Worm (Caenorhabditis elegans): ENCODE measurements around the gene F54C8.7.
A peak's percentile ranks its signal among the peaks of the same experiment; 100 is the strongest.

The F54C8.7 gene

DNA sequence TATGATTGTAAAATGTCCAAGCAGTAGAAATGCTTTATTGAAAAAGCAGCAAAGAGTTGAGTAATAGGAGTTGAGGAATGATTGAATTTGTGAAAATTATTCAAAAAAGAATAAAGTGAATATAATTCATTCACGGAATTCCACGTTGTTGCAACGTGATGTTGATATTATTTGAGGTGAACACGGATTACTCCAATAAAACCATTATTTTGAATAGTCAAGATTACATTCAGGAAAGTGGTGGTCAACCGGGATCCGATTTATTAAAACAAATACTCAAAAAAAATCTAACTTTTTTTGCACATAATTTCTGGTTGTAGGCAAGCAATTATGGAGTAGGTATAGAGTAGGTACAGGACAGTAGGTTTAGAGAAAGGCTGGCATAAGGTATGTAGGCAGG, 31.5 kb upstream of the F54C8.7 start, which contains the start of gene bre-3:
TSS of gene bre-3 (minus strand) at position 101 of the 400 bp plus-strand sequence.
- TF ChIP-seq pros-1 (tag; optimal IDR thresholded peaks at IDR 0.05) (no peak), mec-3 (tag; optimal IDR thresholded peaks at IDR 0.05; ENCODE audit: borderline replicate concordance) (no peak), ceh-14 (tag; optimal IDR thresholded peaks at IDR 0.05) (no peak), ceh-30 (tag; optimal IDR thresholded peaks at IDR 0.05) (no peak), K09A11.1 (tag; optimal IDR thresholded peaks at IDR 0.05; ENCODE audit: insufficient read depth) (no peak), ztf-16 (tag; optimal IDR thresholded peaks at IDR 0.05) (no peak), nhr-11 (tag; optimal IDR thresholded peaks at IDR 0.05) (no peak), eyg-1 (tag; optimal IDR thresholded peaks at IDR 0.05) (no peak), ceh-48 (tag; optimal IDR thresholded peaks at IDR 0.05) (no peak), C08G9.2 (tag; optimal IDR thresholded peaks at IDR 0.05) (no peak), ama-1 (optimal IDR thresholded peaks at IDR 0.05) (no peak), ceh-19 (GFP tag; optimal IDR thresholded peaks at IDR 0.05) (no peak), syd-9 (tag; optimal IDR thresholded peaks at IDR 0.05) (no peak), hlh-13 (GFP tag; optimal IDR thresholded peaks at IDR 0.05) (no peak), lim-6 (tag; optimal IDR thresholded peaks at IDR 0.05) (no peak)

ce11 chrIII:9483716-9484115, 29.9 kb upstream of the F54C8.7 start:
- TF ChIP-seq unc-42 (tag; optimal IDR thresholded peaks at IDR 0.05), result peak; percentile 54
- no peak for TF ChIP-seq ahr-1 (tag; optimal IDR thresholded peaks at IDR 0.05)
- TF ChIP-seq hlh-8 (tag; optimal IDR thresholded peaks at IDR 0.05), result peak; percentile 80
- peak; percentile 59 for TF ChIP-seq nfya-1 (tag; optimal IDR thresholded peaks at IDR 0.05)
- TF ChIP-seq elt-4 (tag; optimal IDR thresholded peaks at IDR 0.05), result no peak
- TF ChIP-seq pros-1 (tag; optimal IDR thresholded peaks at IDR 0.05), result no peak
- no peak for TF ChIP-seq ceh-14 (tag; optimal IDR thresholded peaks at IDR 0.05)
- TF ChIP-seq fkh-6 (tag; optimal IDR thresholded peaks at IDR 0.05), result no peak
- TF ChIP-seq T23F11.4 (GFP tag; optimal IDR thresholded peaks at IDR 0.05), result no peak
- TF ChIP-seq ceh-34 (tag; optimal IDR thresholded peaks at IDR 0.05), result peak; percentile 32
- TF ChIP-seq ceh-31 (tag; optimal IDR thresholded peaks at IDR 0.05), result peak; percentile 56

- TF ChIP-seq nhr-232 (tag; optimal IDR thresholded peaks at IDR 0.05) (no peak), ceh-18 (tag; optimal IDR thresholded peaks at IDR 0.05) (no peak), fax-1 (tag; optimal IDR thresholded peaks at IDR 0.05) (no peak), gmeb-2 (tag; optimal IDR thresholded peaks at IDR 0.05) (no peak), nfya-1 (tag; optimal IDR thresholded peaks at IDR 0.05) (no peak), pat-9 (tag; optimal IDR thresholded peaks at IDR 0.05) (no peak), unc-42 (tag; optimal IDR thresholded peaks at IDR 0.05) (no peak), unc-86 (tag; optimal IDR thresholded peaks at IDR 0.05) (no peak), syd-9 (tag; optimal IDR thresholded peaks at IDR 0.05) (no peak), pha-4 (tag; optimal IDR thresholded peaks at IDR 0.05) (no peak), elt-4 (tag; optimal IDR thresholded peaks at IDR 0.05) (no peak), tbx-2 (tag; optimal IDR thresholded peaks at IDR 0.05) (no peak), nhr-11 (tag; optimal IDR thresholded peaks at IDR 0.05) (no peak), K02D7.2 (tag; optimal IDR thresholded peaks at IDR 0.05) (no peak), sox-2 (GFP tag; IDR thresholded peaks at IDR 0.05) (no peak)
Measured at ce11 chrIII:9482423-9482993, 28.6 kb upstream of the F54C8.7 start.

ce11 chrIII:9476564-9476963, 22.7 kb upstream of the F54C8.7 start:
- TF ChIP-seq madf-2 (tag; optimal IDR thresholded peaks at IDR 0.05), result no peak
- no peak for TF ChIP-seq nfya-1 (tag; optimal IDR thresholded peaks at IDR 0.05)
- TF ChIP-seq ets-4 (tag; optimal IDR thresholded peaks at IDR 0.05), result no peak
- no peak for TF ChIP-seq dve-1 (tag; optimal IDR thresholded peaks at IDR 0.05)
- no peak for TF ChIP-seq K02D7.2 (tag; optimal IDR thresholded peaks at IDR 0.05)
- no peak for TF ChIP-seq lim-6 (tag; optimal IDR thresholded peaks at IDR 0.05)
- no peak for TF ChIP-seq hlh-15 (tag; optimal IDR thresholded peaks at IDR 0.05)
- no peak for TF ChIP-seq syd-9 (tag; optimal IDR thresholded peaks at IDR 0.05)
- TF ChIP-seq fkh-10 (GFP tag; optimal IDR thresholded peaks at IDR 0.05), result no peak
- TF ChIP-seq Y22D7AL.16 (tag; optimal IDR thresholded peaks at IDR 0.05), result no peak
